Fruit fly (Drosophila melanogaster) whole organism, wandering third instar larva: ENCODE measurements around the gene Tctp.

Experiments used
- Abd-B ChIP-seq: fragments of >200 bp; optimal IDR thresholded peaks from 2 replicates; lab custom pipeline; 2017; ENCODE audit warnings: missing biosample characterization, missing genetic modification characterization
- CG32264 ChIP-seq: fragments of 200-800 bp; sonication (Bioruptor generic); optimal IDR thresholded peaks from 2 replicates; lab custom pipeline; 2016; ENCODE audit warnings: missing biosample characterization, missing genetic modification characterization
- CG9705 ChIP-seq: fragments of 200-800 bp; sonication (Bioruptor generic); optimal IDR thresholded peaks from 2 replicates; lab custom pipeline; 2018; ENCODE audit warnings: missing biosample characterization, mild to moderate bottlenecking, missing genetic modification characterization
- GATAd ChIP-seq: sonication (Bioruptor generic); optimal IDR thresholded peaks from 2 replicates; lab custom pipeline; 2016; ENCODE audit warnings: missing biosample characterization, missing genetic modification characterization
- HLH106 ChIP-seq: fragments of 200-800 bp; optimal IDR thresholded peaks from 3 replicates; lab custom pipeline; 2019; ENCODE audit warnings: missing biosample characterization, mild to moderate bottlenecking, missing genetic modification characterization, moderate library complexity
- Hnf4 ChIP-seq: fragments of 200-800 bp; sonication (Bioruptor generic); optimal IDR thresholded peaks from 2 replicates; lab custom pipeline; 2016; ENCODE audit warnings: missing biosample characterization, mild to moderate bottlenecking, missing genetic modification characterization
- Hr78 ChIP-seq: fragments of >200 bp; optimal IDR thresholded peaks from 2 replicates; lab custom pipeline; 2017; ENCODE audit warnings: missing biosample characterization, missing genetic modification characterization
- Hr83 ChIP-seq: fragments of 200-300 bp; sonication (Bioruptor generic); optimal IDR thresholded peaks from 2 replicates; lab custom pipeline; 2016; ENCODE audit warnings: missing biosample characterization, mild to moderate bottlenecking, missing genetic modification characterization, moderate library complexity; ENCODE audit not compliant: poor library complexity, severe bottlenecking
- Jra ChIP-seq: sonication (Bioruptor generic); optimal IDR thresholded peaks from 2 replicates; lab custom pipeline; 2016; ENCODE audit warnings: missing biosample characterization, missing genetic modification characterization
- Mio ChIP-seq: sonication (Bioruptor generic); optimal IDR thresholded peaks from 2 replicates; lab custom pipeline; 2016; ENCODE audit warnings: missing biosample characterization, missing genetic modification characterization
- Myc ChIP-seq: fragments of >200 bp; optimal IDR thresholded peaks from 2 replicates; lab custom pipeline; 2017
- OdsH ChIP-seq: fragments of 200-800 bp; sonication (Bioruptor generic); optimal IDR thresholded peaks from 2 replicates; lab custom pipeline; 2016; ENCODE audit warnings: missing biosample characterization, mild to moderate bottlenecking, missing genetic modification characterization
- Rel ChIP-seq, 2 experiments: fragments of 200-800 bp; sonication (Bioruptor generic) in 1 of 2; optimal IDR thresholded peaks; 2 replicates in 1 of 2; 3 replicates in 1 of 2; lab custom pipeline; 2016 to 2019; ENCODE audit warnings: mild to moderate bottlenecking in 2 of 2, missing biosample characterization in 2 of 2, missing genetic modification characterization in 2 of 2, moderate library complexity in 1 of 2
- Sp1 ChIP-seq: fragments of 200-800 bp; sonication (Bioruptor generic); optimal IDR thresholded peaks from 3 replicates; lab custom pipeline; 2019; ENCODE audit warnings: missing biosample characterization, mild to moderate bottlenecking, missing genetic modification characterization, moderate library complexity
- Vsx2 ChIP-seq: fragments of 200-300, 225-300 bp; sonication (Bioruptor generic); optimal IDR thresholded peaks from 2 replicates; lab custom pipeline; 2018; ENCODE audit warnings: missing biosample characterization, missing genetic modification characterization; ENCODE audit not compliant: partially characterized antibody
- br ChIP-seq: fragments of 200-800 bp; sonication (Bioruptor generic); optimal IDR thresholded peaks from 2 replicates; lab custom pipeline; 2016; ENCODE audit warnings: missing biosample characterization, missing genetic modification characterization
- brk ChIP-seq: fragments of 200-800 bp; sonication (Bioruptor generic); optimal IDR thresholded peaks from 2 replicates; lab custom pipeline; 2016; ENCODE audit warnings: missing biosample characterization, mild to moderate bottlenecking, missing genetic modification characterization
- dmrt93B ChIP-seq: fragments of 200-800 bp; sonication (Bioruptor generic); optimal IDR thresholded peaks from 2 replicates; lab custom pipeline; 2018; ENCODE audit warnings: missing biosample characterization, mild to moderate bottlenecking, missing genetic modification characterization
- dsf ChIP-seq: sonication (Bioruptor generic); optimal IDR thresholded peaks from 2 replicates; lab custom pipeline; 2016; ENCODE audit warnings: missing biosample characterization, missing genetic modification characterization, borderline replicate concordance
- ey ChIP-seq: fragments of 200-800 bp; sonication (Bioruptor generic); optimal IDR thresholded peaks from 2 replicates; lab custom pipeline; 2016; ENCODE audit warnings: missing biosample characterization, missing genetic modification characterization
- foxo ChIP-seq, 2 experiments: fragments of 200-800 bp; sonication (Bioruptor generic); optimal IDR thresholded peaks; 2 replicates in 1 of 2; 3 replicates in 1 of 2; lab custom pipeline; 2016 to 2017; ENCODE audit warnings: missing biosample characterization in 2 of 2, missing genetic modification characterization in 2 of 2
- fru ChIP-seq: fragments of 200-800 bp; sonication (Bioruptor generic); optimal IDR thresholded peaks from 3 replicates; lab custom pipeline; 2016; ENCODE audit warnings: missing biosample characterization, mild to moderate bottlenecking, missing genetic modification characterization
- h ChIP-seq: fragments of 200-800 bp; sonication (Bioruptor generic); optimal IDR thresholded peaks from 3 replicates; lab custom pipeline; 2016; ENCODE audit warnings: missing biosample characterization, mild to moderate bottlenecking, missing genetic modification characterization
- jim ChIP-seq: fragments of 175-275, 200-325 bp; sonication (Bioruptor generic); optimal IDR thresholded peaks from 2 replicates; lab custom pipeline; 2016; ENCODE audit warnings: missing biosample characterization, mild to moderate bottlenecking, missing genetic modification characterization
- lola ChIP-seq: fragments of >200 bp; optimal IDR thresholded peaks from 2 replicates; lab custom pipeline; 2017; ENCODE audit warnings: missing biosample characterization, missing genetic modification characterization
- psq ChIP-seq: fragments of 200-800 bp; sonication (Bioruptor generic); optimal IDR thresholded peaks from 3 replicates; lab custom pipeline; 2017; ENCODE audit warnings: missing biosample characterization, mild to moderate bottlenecking, missing genetic modification characterization, moderate library complexity
- rgr ChIP-seq: fragments of 200-800 bp; sonication (Bioruptor generic); optimal IDR thresholded peaks from 3 replicates; lab custom pipeline; 2016; ENCODE audit warnings: missing biosample characterization, mild to moderate bottlenecking, missing genetic modification characterization
- sage ChIP-seq: fragments of 200-800 bp; sonication (Bioruptor generic); optimal IDR thresholded peaks from 2 replicates; lab custom pipeline; 2016; ENCODE audit warnings: missing biosample characterization, mild to moderate bottlenecking, missing genetic modification characterization
- sv ChIP-seq: fragments of 200-800 bp; sonication (Bioruptor generic); optimal IDR thresholded peaks from 3 replicates; lab custom pipeline; 2016; ENCODE audit warnings: missing biosample characterization, missing genetic modification characterization
- tai ChIP-seq: sonication (Bioruptor generic); optimal IDR thresholded peaks from 2 replicates; lab custom pipeline; 2016; ENCODE audit warnings: missing biosample characterization, missing genetic modification characterization
- usp ChIP-seq: fragments of >200 bp; optimal IDR thresholded peaks from 2 replicates; lab custom pipeline; 2017; ENCODE audit warnings: missing biosample characterization, missing genetic modification characterization
- woc ChIP-seq: sonication (Bioruptor generic); optimal IDR thresholded peaks from 2 replicates; lab custom pipeline; 2016; ENCODE audit warnings: missing biosample characterization, mild to moderate bottlenecking, missing genetic modification characterization

Tctp gene

DNA sequence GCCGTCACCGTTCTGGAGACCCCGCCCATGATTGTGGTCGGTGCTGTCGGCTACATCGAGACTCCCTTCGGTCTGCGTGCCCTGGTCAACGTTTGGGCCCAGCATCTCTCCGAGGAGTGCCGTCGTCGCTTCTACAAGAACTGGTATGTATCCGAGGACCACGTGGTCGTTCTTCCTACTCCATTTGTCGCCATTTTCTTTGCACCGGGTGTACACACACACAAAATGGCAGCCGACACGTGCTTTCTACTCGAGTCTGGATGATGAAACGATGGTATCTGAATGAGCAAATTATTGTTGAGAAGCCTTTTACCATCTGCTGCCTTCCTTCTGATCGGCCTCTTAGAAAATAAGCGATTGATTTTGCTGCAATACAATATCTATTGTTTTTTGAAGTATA is 12.5 kb downstream of the Tctp start:
- TF ChIP-seq br (GFP tag; lab: Kevin White, UChicago) (no peak), h (GFP tag; lab: Kevin White, UChicago) (no peak), Myc (no peak), HLH106 (tag; lab: Kevin White, UChicago) (no peak), Abd-B (no peak), dmrt93B (GFP tag; lab: Kevin White, UChicago) (no peak)

DNA sequence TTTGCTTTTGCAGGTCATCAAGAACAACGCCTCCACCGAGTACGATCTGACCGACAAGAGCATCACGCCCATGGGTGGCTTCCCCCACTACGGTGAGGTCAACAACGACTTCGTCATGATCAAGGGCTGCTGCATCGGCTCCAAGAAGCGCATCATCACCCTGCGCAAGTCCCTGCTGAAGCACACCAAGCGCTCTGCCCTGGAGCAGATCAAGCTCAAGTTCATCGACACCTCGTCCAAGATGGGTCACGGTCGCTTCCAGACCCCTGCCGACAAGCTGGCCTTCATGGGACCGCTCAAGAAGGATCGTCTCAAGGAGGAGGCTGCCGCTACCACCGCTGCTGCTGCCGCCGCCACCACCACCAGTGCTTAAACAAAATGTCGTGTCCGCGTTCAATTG is 14.4 kb downstream of the Tctp start:
- TF ChIP-seq Mio (GFP tag; lab: Kevin White, UChicago) (no peak), tai (no peak), brk (GFP tag; lab: Kevin White, UChicago) (no peak), GATAd (GFP tag; lab: Kevin White, UChicago) (no peak), Jra (GFP tag; lab: Kevin White, UChicago) (no peak), br (GFP tag; lab: Kevin White, UChicago) (no peak), usp (GFP tag; lab: Kevin White, UChicago) (no peak), Sp1 (no peak), Hnf4 (GFP tag; lab: Kevin White, UChicago) (no peak), CG9705 (GFP tag; lab: Kevin White, UChicago) (no peak), CG32264 (GFP tag; lab: Kevin White, UChicago) (no peak), Rel (GFP tag; optimal IDR thresholded peaks at IDR 0.05; lab: Kevin White, UChicago) (no peak), Rel (tag; optimal IDR thresholded peaks at IDR 0.05; lab: Kevin White, UChicago) (no peak), dsf (GFP tag; lab: Kevin White, UChicago) (no peak), Hr83 (GFP tag; lab: Kevin White, UChicago) (no peak), Myc (no peak), fru (GFP tag; lab: Kevin White, UChicago) (no peak), h (GFP tag; lab: Kevin White, UChicago) (no peak), foxo (GFP tag; optimal IDR thresholded peaks at IDR 0.05; lab: Kevin White, UChicago) (no peak), Abd-B (no peak), woc (GFP tag; lab: Kevin White, UChicago) (no peak)
- TF ChIP-seq, all 38 proteins: peak for 0

DNA sequence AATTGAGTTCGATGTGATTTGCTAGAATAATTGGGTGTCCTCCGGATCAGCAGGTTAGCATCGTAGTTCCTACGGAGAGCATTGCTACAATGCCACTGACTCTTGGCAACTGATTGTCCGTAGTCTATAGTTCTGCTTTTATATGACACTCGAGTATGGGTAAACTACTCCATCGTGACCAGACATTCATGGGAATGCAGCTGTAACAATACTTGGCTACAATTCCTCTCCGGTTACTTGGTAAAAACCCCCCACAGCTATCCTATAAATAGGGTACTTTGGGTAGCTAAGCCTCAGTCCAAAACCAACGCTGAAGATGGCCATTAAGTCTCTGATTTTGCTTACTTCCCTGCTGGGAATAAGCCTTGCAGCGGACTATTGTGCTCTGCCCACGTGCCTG is 15.2 kb downstream of the Tctp start, which contains the start of gene scpr-C:
scpr-C (plus strand) TSS at position 301 of the 400 bp plus-strand sequence.
- no peak for TF ChIP-seq foxo (GFP tag; optimal IDR thresholded peaks at IDR 0.05; lab: Kevin White, UChicago)
- TF ChIP-seq Mio (GFP tag; lab: Kevin White, UChicago), result no peak
- no peak for TF ChIP-seq lola
- TF ChIP-seq Hr78 (GFP tag; lab: Kevin White, UChicago), result no peak
- TF ChIP-seq ey (GFP tag; lab: Kevin White, UChicago), result no peak
- no peak for TF ChIP-seq Hnf4 (GFP tag; lab: Kevin White, UChicago)
- TF ChIP-seq CG32264 (GFP tag; lab: Kevin White, UChicago), result no peak
- no peak for TF ChIP-seq rgr (GFP tag; lab: Kevin White, UChicago)
- no peak for TF ChIP-seq Jra (GFP tag; lab: Kevin White, UChicago)
- TF ChIP-seq tai, result no peak
- no peak for TF ChIP-seq Vsx2 (GFP tag; lab: Kevin White, UChicago)
- TF ChIP-seq woc (GFP tag; lab: Kevin White, UChicago), result no peak
- no peak for TF ChIP-seq fru (GFP tag; lab: Kevin White, UChicago)
- TF ChIP-seq Myc, result no peak
- TF ChIP-seq br (GFP tag; lab: Kevin White, UChicago), result no peak

dm6 chr3R:11226496-11226895 is 16.4 kb downstream of the Tctp start, which contains the start of gene CG17726:
TSS of gene CG17726 (plus strand) at chr3R:11226762.
- TF ChIP-seq Mio (GFP tag; lab: Kevin White, UChicago) (peak; percentile 50), psq (GFP tag; lab: Kevin White, UChicago) (peak; percentile 92), sage (no peak), foxo (GFP tag; optimal IDR thresholded peaks at IDR 0.05; lab: Kevin White, UChicago) (peak in 1 of 2 experiments; percentile 98), Sp1 (peak; percentile 99), h (GFP tag; lab: Kevin White, UChicago) (peak; percentile 94), ey (GFP tag; lab: Kevin White, UChicago) (peak; percentile 90), dsf (GFP tag; lab: Kevin White, UChicago) (no peak), Rel (GFP tag; optimal IDR thresholded peaks at IDR 0.05; lab: Kevin White, UChicago) (no peak), Rel (tag; optimal IDR thresholded peaks at IDR 0.05; lab: Kevin White, UChicago) (peak; percentile 87), CG32264 (GFP tag; lab: Kevin White, UChicago) (peak; percentile 77), CG9705 (GFP tag; lab: Kevin White, UChicago) (peak; percentile 92), woc (GFP tag; lab: Kevin White, UChicago) (peak; percentile 96), Jra (GFP tag; lab: Kevin White, UChicago) (no peak), HLH106 (tag; lab: Kevin White, UChicago) (peak; percentile 98), jim (GFP tag; lab: Kevin White, UChicago) (no peak), GATAd (GFP tag; lab: Kevin White, UChicago) (peak; percentile 17), rgr (GFP tag; lab: Kevin White, UChicago) (peak; percentile 98), OdsH (GFP tag; lab: Kevin White, UChicago) (peak; percentile 97), Hr83 (GFP tag; lab: Kevin White, UChicago) (no peak), fru (GFP tag; lab: Kevin White, UChicago) (peak; percentile 94), br (GFP tag; lab: Kevin White, UChicago) (peak; percentile 92), sv (GFP tag; lab: Kevin White, UChicago) (peak; percentile 88)
